Worm (Caenorhabditis elegans) whole organism, early embryonic: ENCODE data around the gene C41G11.1.

Experiments
- B0310.2 ChIP-seq: sonication (generic microtip); optimal IDR thresholded peaks from 2 replicates; lab custom pipeline; 2016; ENCODE audit warnings: mild to moderate bottlenecking, missing genetic modification characterization, missing compliant biosample characterization
- F13C5.2 ChIP-seq: sonication (generic microtip); optimal IDR thresholded peaks from 2 replicates; lab custom pipeline; 2017; ENCODE audit warnings: mild to moderate bottlenecking, missing genetic modification characterization, inconsistent platforms, missing compliant biosample characterization
- ama-1 ChIP-seq: fragments of 150-350 bp; optimal IDR thresholded peaks from 2 replicates; lab custom pipeline; 2014
- flt-1 ChIP-seq: fragments of 200-800 bp; sonication (Bioruptor generic); IDR thresholded peaks from 2 replicates; pipeline ENCODE4 v1.3.6; 2022; ENCODE audit warnings: missing genetic modification characterization, missing compliant biosample characterization
- hmbx-1 ChIP-seq: sonication (generic microtip); optimal IDR thresholded peaks from 2 replicates; lab custom pipeline; 2016; ENCODE audit warnings: mild to moderate bottlenecking, missing genetic modification characterization, missing compliant biosample characterization
- scrt-1 ChIP-seq: fragments of 200-800 bp; sonication (Bioruptor generic); IDR thresholded peaks from 2 replicates; pipeline ENCODE4 v1.3.6; 2022; ENCODE audit warnings: missing genetic modification characterization, missing compliant biosample characterization
- tbx-11 ChIP-seq: fragments of 200-800 bp; sonication (Bioruptor generic); IDR thresholded peaks from 2 replicates; pipeline ENCODE4 v1.3.6; 2022; ENCODE audit warnings: missing genetic modification characterization, missing compliant biosample characterization
- tra-4 ChIP-seq: sonication (generic microtip); optimal IDR thresholded peaks from 2 replicates; lab custom pipeline; 2017; ENCODE audit warnings: missing genetic modification characterization, missing compliant biosample characterization

ce11 chrX:5686065-5686464 lies 34.0 kb downstream of the C41G11.1 start, which contains the start of gene set-20:
- TF ChIP-seq flt-1 (GFP tag; lab: Robert Waterston, UW) (no peak), tbx-11 (GFP tag; lab: Robert Waterston, UW) (no peak), ama-1 (no peak), scrt-1 (GFP tag; lab: Robert Waterston, UW) (no peak), B0310.2 (tag; lab: Kevin White, UChicago) (no peak), F13C5.2 (tag; lab: Kevin White, UChicago) (peak; percentile 91), hmbx-1 (tag; lab: Kevin White, UChicago) (no peak), tra-4 (no peak)
